Worm (Caenorhabditis elegans): ENCODE measurements around the gene smap-1.
A peak's percentile ranks its signal among the peaks of the same experiment; 100 is the strongest.

- no peak for TF ChIP-seq ztf-11 (tag; optimal IDR thresholded peaks at IDR 0.05)
- TF ChIP-seq unc-62 (GFP tag; optimal IDR thresholded peaks at IDR 0.05): no peak
- no peak for TF ChIP-seq mls-2 (tag; optimal IDR thresholded peaks at IDR 0.05)
- no peak for TF ChIP-seq zip-8 (tag; optimal IDR thresholded peaks at IDR 0.05)
- peak; percentile 64 for TF ChIP-seq pha-4 (tag; optimal IDR thresholded peaks at IDR 0.05)
- no peak for TF ChIP-seq snpc-4 (tag; optimal IDR thresholded peaks at IDR 0.05)
- TF ChIP-seq mep-1 (tag; optimal IDR thresholded peaks at IDR 0.05): peak; percentile 96
- no peak for TF ChIP-seq elt-1 (tag; optimal IDR thresholded peaks at IDR 0.05; ENCODE audit: borderline replicate concordance, insufficient read depth)
- TF ChIP-seq hlh-1 (tag; optimal IDR thresholded peaks at IDR 0.05): no peak
- TF ChIP-seq ceh-43 (GFP tag; optimal IDR thresholded peaks at IDR 0.05): no peak
- no peak for TF ChIP-seq nhr-76 (tag; optimal IDR thresholded peaks at IDR 0.05)
- TF ChIP-seq blmp-1 (tag; optimal IDR thresholded peaks at IDR 0.05): no peak
Measured at ce11 chrIII:10747620-10748479, 8.3 kb upstream of the smap-1 start, which contains the start of the genes ran-1 and dkc-1.

All from whole organism, mixed stage, embryonic.